Worm (Caenorhabditis elegans) whole organism, L4/young adult: ENCODE results near the gene Y17D7C.1.

Experiments used
- W03F9.2 ChIP-seq: fragments of 150-350 bp; optimal IDR thresholded peaks from 2 replicates; lab custom pipeline; 2014; ENCODE audit warnings: missing biosample characterization, missing genetic modification characterization
- him-1 ChIP-seq: sonication (generic microtip); optimal IDR thresholded peaks from 2 replicates; lab custom pipeline; 2016; ENCODE audit warnings: missing genotype, missing genetic modification reagents, missing genetic modification characterization, missing compliant biosample characterization

- TF ChIP-seq W03F9.2 (tag; lab: Kevin White, UChicago) = no peak
- no peak for TF ChIP-seq him-1 (tag; lab: Kevin White, UChicago)
Measured at ce11 chrV:18719412-18719811, 13.0 kb downstream of the Y17D7C.1 start.
